5 fruit fly cellular contexts compared by ENCODE assay signal in the genomic region with DNA sequence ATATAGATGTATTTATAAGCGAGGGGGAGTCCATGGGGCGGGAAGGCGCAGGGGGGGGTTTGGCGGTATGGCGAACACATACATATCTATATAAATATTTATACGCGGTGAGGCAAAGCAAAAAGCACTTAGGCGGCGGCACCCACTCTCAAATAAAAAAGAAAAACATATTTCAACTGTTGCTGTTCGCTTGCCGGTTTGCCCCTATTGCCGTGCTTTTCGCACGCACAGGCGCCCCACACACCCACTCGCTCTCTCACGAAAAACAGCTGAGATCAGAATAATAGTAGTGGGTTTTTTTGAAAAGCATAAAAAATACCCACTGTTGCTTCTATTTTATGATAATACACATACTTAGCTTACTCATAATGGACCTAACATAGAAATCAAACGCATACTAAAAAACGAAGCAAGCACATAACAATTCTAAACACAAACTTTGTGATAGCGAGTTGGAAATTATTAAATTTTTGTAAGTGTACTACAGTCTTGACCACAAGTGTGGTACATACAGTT.
A peak's percentile ranks its signal among the peaks of the same experiment; 100 is the strongest.
TF ChIP-seq lines count a peak whose summit lies in the region.

No protein-coding gene starts in this region.

- TF ChIP-seq CTCF in whole organism, embryonic (GFP tag; optimal IDR thresholded peaks at IDR 0.05; lab: Kevin White, UChicago), result no peak

TF ChIP-seq in whole organism, adult, 20 proteins besides CTCF, POLR2A, EP300 and RAD21 (continues in another document):
- TF ChIP-seq CG11617 (GFP tag; optimal IDR thresholded peaks at IDR 0.05; lab: Kevin White, UChicago) (peak; percentile 80), CG12768 (GFP tag; optimal IDR thresholded peaks at IDR 0.05; lab: Kevin White, UChicago) (peak; percentile 91), CG7045 (GFP tag; optimal IDR thresholded peaks at IDR 0.05; lab: Kevin White, UChicago) (peak; percentile 86), CG5204 (GFP tag; optimal IDR thresholded peaks at IDR 0.05; lab: Kevin White, UChicago) (peak; percentile 94), Clk (GFP tag; optimal IDR thresholded peaks at IDR 0.05; lab: Kevin White, UChicago) (peak; percentile 57), cnc (optimal IDR thresholded peaks at IDR 0.05; lab: Kevin White, UChicago) (no peak), Crg-1 (GFP tag; optimal IDR thresholded peaks at IDR 0.05; lab: Kevin White, UChicago) (peak; percentile 57), toe (GFP tag; optimal IDR thresholded peaks at IDR 0.05; lab: Kevin White, UChicago) (peak; percentile 89), CG33017 (tag; optimal IDR thresholded peaks at IDR 0.05; lab: Kevin White, UChicago) (peak; percentile 93), bab1 (GFP tag; optimal IDR thresholded peaks at IDR 0.05; lab: Kevin White, UChicago) (peak; percentile 45), cic (GFP tag; optimal IDR thresholded peaks at IDR 0.05; lab: Kevin White, UChicago) (peak; percentile 77), pad (GFP tag; optimal IDR thresholded peaks at IDR 0.05; lab: Kevin White, UChicago) (peak; percentile 59), ovo (GFP tag; optimal IDR thresholded peaks at IDR 0.05; lab: Kevin White, UChicago) (peak; percentile 75), Mnt (GFP tag; optimal IDR thresholded peaks at IDR 0.05; lab: Kevin White, UChicago) (peak; percentile 57), kay (GFP tag; lab: Kevin White, UChicago; ENCODE audit: borderline replicate concordance) (no peak), tj (GFP tag; optimal IDR thresholded peaks at IDR 0.05; lab: Kevin White, UChicago) (peak; percentile 50), CG14711 (tag; optimal IDR thresholded peaks at IDR 0.05; lab: Kevin White, UChicago) (peak; percentile 79)

TF ChIP-seq in whole organism, embryonic, 481 proteins besides CTCF, POLR2A, EP300 and RAD21 (continues in another document):
- TF ChIP-seq Mes4 (GFP tag; optimal IDR thresholded peaks at IDR 0.05; lab: Kevin White, UChicago), result peak; percentile 42
- TF ChIP-seq CG7786 (GFP tag; optimal IDR thresholded peaks at IDR 0.05; lab: Kevin White, UChicago), result peak; percentile 84
- peak; percentile 59 for TF ChIP-seq CG1832 (GFP tag; optimal IDR thresholded peaks at IDR 0.05; lab: Kevin White, UChicago)
- TF ChIP-seq CG4360 (GFP tag; IDR thresholded peaks at IDR 0.05; lab: Robert Waterston, UW), result no peak
- peak; percentile 87 for TF ChIP-seq PHDP (tag; optimal IDR thresholded peaks at IDR 0.05; lab: Kevin White, UChicago)
- peak; percentile 58 for TF ChIP-seq gsb (GFP tag; IDR thresholded peaks at IDR 0.05; lab: Robert Waterston, UW)
- TF ChIP-seq abd-A (tag; optimal IDR thresholded peaks at IDR 0.05; lab: Kevin White, UChicago), result peak; percentile 94
- no peak for TF ChIP-seq Dfd (GFP tag; optimal IDR thresholded peaks at IDR 0.05; lab: Kevin White, UChicago)
- TF ChIP-seq CG10209 (GFP tag; optimal IDR thresholded peaks at IDR 0.05; lab: Kevin White, UChicago), result peak; percentile 78
- TF ChIP-seq Nf-YA (GFP tag; IDR thresholded peaks at IDR 0.05; lab: Robert Waterston, UW), result no peak
- no peak for TF ChIP-seq grn (GFP tag; optimal IDR thresholded peaks at IDR 0.05; lab: Kevin White, UChicago)
- no peak for TF ChIP-seq Dll (GFP tag; IDR thresholded peaks at IDR 0.05; lab: Robert Waterston, UW; ENCODE audit: partially characterized antibody)
- TF ChIP-seq pros (GFP tag; optimal IDR thresholded peaks at IDR 0.05; lab: Kevin White, UChicago), result no peak
- TF ChIP-seq CG12391 (tag; optimal IDR thresholded peaks at IDR 0.05; lab: Kevin White, UChicago), result peak; percentile 72
- TF ChIP-seq wor (GFP tag; IDR thresholded peaks at IDR 0.05; lab: Robert Waterston, UW), result no peak
- no peak for TF ChIP-seq tll (GFP tag; optimal IDR thresholded peaks at IDR 0.05; lab: Kevin White, UChicago)
- TF ChIP-seq CG3838 (GFP tag; optimal IDR thresholded peaks at IDR 0.05; lab: Kevin White, UChicago), result peak; percentile 3
- TF ChIP-seq pfk (GFP tag; optimal IDR thresholded peaks at IDR 0.05; lab: Kevin White, UChicago), result no peak

TF ChIP-seq in whole organism, prepupa, 60 proteins besides CTCF, POLR2A, EP300 and RAD21 (continues in another document):
- peak; percentile 91 for TF ChIP-seq CG8119 (GFP tag; IDR thresholded peaks at IDR 0.05; lab: Robert Waterston, UW)
- peak; percentile 60 for TF ChIP-seq Gug (GFP tag; IDR thresholded peaks at IDR 0.05; lab: Robert Waterston, UW)
- peak; percentile 50 for TF ChIP-seq Hr39 (GFP tag; optimal IDR thresholded peaks at IDR 0.05; lab: Kevin White, UChicago)
- no peak for TF ChIP-seq CG6808 (GFP tag; optimal IDR thresholded peaks at IDR 0.05; lab: Kevin White, UChicago)
- TF ChIP-seq CG3032 (tag; optimal IDR thresholded peaks at IDR 0.05; lab: Kevin White, UChicago), result peak; percentile 9
- TF ChIP-seq CG9139 (GFP tag; optimal IDR thresholded peaks at IDR 0.05; lab: Kevin White, UChicago), result no peak
- TF ChIP-seq Sox15 (GFP tag; optimal IDR thresholded peaks at IDR 0.05; lab: Kevin White, UChicago), result peak; percentile 23
- TF ChIP-seq achi (GFP tag; optimal IDR thresholded peaks at IDR 0.05; lab: Kevin White, UChicago), result peak; percentile 67
- peak; percentile 62 for TF ChIP-seq Sox14 (GFP tag; optimal IDR thresholded peaks at IDR 0.05; lab: Kevin White, UChicago)
- TF ChIP-seq OdsH (GFP tag; optimal IDR thresholded peaks at IDR 0.05; lab: Kevin White, UChicago), result peak; percentile 70
- peak; percentile 61 for TF ChIP-seq dac (GFP tag; optimal IDR thresholded peaks at IDR 0.05; lab: Kevin White, UChicago)
- peak; percentile 32 for TF ChIP-seq lz (GFP tag; optimal IDR thresholded peaks at IDR 0.05; lab: Kevin White, UChicago)
- no peak for TF ChIP-seq Ets21C (GFP tag; optimal IDR thresholded peaks at IDR 0.05; lab: Kevin White, UChicago)
- peak; percentile 48 for TF ChIP-seq esn (GFP tag; optimal IDR thresholded peaks at IDR 0.05; lab: Kevin White, UChicago)
- peak; percentile 92 for TF ChIP-seq Hr4 (GFP tag; optimal IDR thresholded peaks at IDR 0.05; lab: Kevin White, UChicago)
- TF ChIP-seq Eip93F (GFP tag; optimal IDR thresholded peaks at IDR 0.05; lab: Kevin White, UChicago), result no peak
- TF ChIP-seq CG6854 (GFP tag; optimal IDR thresholded peaks at IDR 0.05; lab: Kevin White, UChicago), result no peak
- peak; percentile 45 for TF ChIP-seq CG3919 (GFP tag; optimal IDR thresholded peaks at IDR 0.05; lab: Kevin White, UChicago)

TF ChIP-seq in whole organism, pupa, 21 proteins besides CTCF, POLR2A, EP300 and RAD21:
- TF ChIP-seq CG8301 (tag; optimal IDR thresholded peaks at IDR 0.05; lab: Kevin White, UChicago) (peak; percentile 73), Pif1B (GFP tag; optimal IDR thresholded peaks at IDR 0.05; lab: Kevin White, UChicago) (no peak), CG17806 (tag; optimal IDR thresholded peaks at IDR 0.05; lab: Kevin White, UChicago) (peak; percentile 10), CG9948 (tag; optimal IDR thresholded peaks at IDR 0.05; lab: Kevin White, UChicago) (no peak), CG8159 (tag; optimal IDR thresholded peaks at IDR 0.05; lab: Kevin White, UChicago) (no peak), CG15710 (tag; optimal IDR thresholded peaks at IDR 0.05; lab: Kevin White, UChicago) (peak; percentile 27), CG14655 (GFP tag; optimal IDR thresholded peaks at IDR 0.05; lab: Kevin White, UChicago) (peak; percentile 74), fd96Ca (GFP tag; IDR thresholded peaks at IDR 0.05; lab: Robert Waterston, UW) (no peak), CG34367 (tag; optimal IDR thresholded peaks at IDR 0.05; lab: Kevin White, UChicago) (no peak), CG12605 (GFP tag; IDR thresholded peaks at IDR 0.05; lab: Robert Waterston, UW) (peak; percentile 30; the same call in 1 of the 2 replicates), CG32121 (GFP tag; IDR thresholded peaks at IDR 0.05; lab: Robert Waterston, UW) (peak; percentile 88), Snoo (tag; optimal IDR thresholded peaks at IDR 0.05; lab: Kevin White, UChicago) (no peak), Pif1A (GFP tag; optimal IDR thresholded peaks at IDR 0.05; lab: Kevin White, UChicago) (peak; percentile 62), CG13204 (GFP tag; optimal IDR thresholded peaks at IDR 0.05; lab: Kevin White, UChicago) (no peak), CG10348 (GFP tag; IDR thresholded peaks at IDR 0.05; lab: Robert Waterston, UW) (peak; percentile 60; the same call in 1 of the 2 replicates), Ets98B (GFP tag; IDR thresholded peaks at IDR 0.05; lab: Robert Waterston, UW) (peak; percentile 77), EcR (GFP tag; optimal IDR thresholded peaks at IDR 0.05; lab: Kevin White, UChicago) (no peak), CG4496 (GFP tag; IDR thresholded peaks at IDR 0.05; lab: Robert Waterston, UW) (no peak; the same call in 2 of the 3 replicates)

TF ChIP-seq in whole organism, wandering third instar larva, 38 proteins besides CTCF, POLR2A, EP300 and RAD21 (continues in another document):
- peak; percentile 54 for TF ChIP-seq Sp1 (GFP tag; optimal IDR thresholded peaks at IDR 0.05; lab: Kevin White, UChicago)
- TF ChIP-seq CG32264 (GFP tag; optimal IDR thresholded peaks at IDR 0.05; lab: Kevin White, UChicago), result peak; percentile 6
- TF ChIP-seq Myc (optimal IDR thresholded peaks at IDR 0.05; lab: Kevin White, UChicago), result no peak
- peak; percentile 79 for TF ChIP-seq OdsH (GFP tag; optimal IDR thresholded peaks at IDR 0.05; lab: Kevin White, UChicago)
- TF ChIP-seq brk (GFP tag; optimal IDR thresholded peaks at IDR 0.05; lab: Kevin White, UChicago), result peak; percentile 42
- TF ChIP-seq GATAd (GFP tag; optimal IDR thresholded peaks at IDR 0.05; lab: Kevin White, UChicago), result no peak
- peak; percentile 66 for TF ChIP-seq rgr (GFP tag; optimal IDR thresholded peaks at IDR 0.05; lab: Kevin White, UChicago)
- peak; percentile 66 for TF ChIP-seq br (GFP tag; optimal IDR thresholded peaks at IDR 0.05; lab: Kevin White, UChicago)
- TF ChIP-seq HLH106 (tag; optimal IDR thresholded peaks at IDR 0.05; lab: Kevin White, UChicago), result peak; percentile 62
- peak; percentile 55 for TF ChIP-seq sv (GFP tag; optimal IDR thresholded peaks at IDR 0.05; lab: Kevin White, UChicago)
- no peak for TF ChIP-seq jim (GFP tag; optimal IDR thresholded peaks at IDR 0.05; lab: Kevin White, UChicago)
- TF ChIP-seq CrebA (GFP tag; optimal IDR thresholded peaks at IDR 0.05; lab: Kevin White, UChicago; ENCODE audit: borderline replicate concordance), result no peak
- peak; percentile 77 for TF ChIP-seq ey (GFP tag; optimal IDR thresholded peaks at IDR 0.05; lab: Kevin White, UChicago)
- peak; percentile 34 for TF ChIP-seq Jra (GFP tag; optimal IDR thresholded peaks at IDR 0.05; lab: Kevin White, UChicago)
- peak; percentile 47 for TF ChIP-seq Hnf4 (GFP tag; optimal IDR thresholded peaks at IDR 0.05; lab: Kevin White, UChicago)
- peak; percentile 38 for TF ChIP-seq psq (GFP tag; optimal IDR thresholded peaks at IDR 0.05; lab: Kevin White, UChicago)
- TF ChIP-seq Rel (GFP tag; optimal IDR thresholded peaks at IDR 0.05; lab: Kevin White, UChicago), result no peak
- peak; percentile 58 for TF ChIP-seq Rel (tag; optimal IDR thresholded peaks at IDR 0.05; lab: Kevin White, UChicago)
- no peak for TF ChIP-seq Abd-B (GFP tag; optimal IDR thresholded peaks at IDR 0.05; lab: Kevin White, UChicago)
- TF ChIP-seq woc (GFP tag; optimal IDR thresholded peaks at IDR 0.05; lab: Kevin White, UChicago), result peak; percentile 30
- no peak for TF ChIP-seq tai (GFP tag; optimal IDR thresholded peaks at IDR 0.05; lab: Kevin White, UChicago)
- no peak for TF ChIP-seq lola (GFP tag; optimal IDR thresholded peaks at IDR 0.05; lab: Kevin White, UChicago)
- peak; percentile 70 for TF ChIP-seq fru (GFP tag; optimal IDR thresholded peaks at IDR 0.05; lab: Kevin White, UChicago)
